Worm (Caenorhabditis elegans): ENCODE measurements around the gene sea-2.
A peak's percentile ranks its signal among the peaks of the same experiment; 100 is the strongest.

DNA sequence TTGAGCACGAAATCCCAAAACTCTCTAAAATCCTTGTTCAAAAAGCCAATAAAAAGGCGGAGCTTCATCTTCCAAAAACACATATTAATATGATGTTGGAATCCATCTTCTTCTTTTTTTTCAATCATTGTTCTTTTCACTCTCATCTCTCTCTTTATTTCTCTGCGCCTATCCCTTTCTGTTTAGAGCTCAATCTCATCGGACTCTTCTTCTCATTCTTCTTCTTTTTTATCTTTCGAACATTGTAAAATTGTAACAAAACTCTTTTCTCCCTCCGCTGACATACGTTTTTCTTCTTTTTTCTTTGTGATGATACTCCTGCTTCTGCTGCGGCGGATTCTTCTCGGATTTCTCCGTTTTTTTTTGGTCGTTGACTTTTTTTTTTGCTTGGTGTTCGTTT is 6.6 kb downstream of the sea-2 start:
- no peak for TF ChIP-seq jun-1 (tag; optimal IDR thresholded peaks at IDR 0.05)
- no peak for TF ChIP-seq snpc-1.2 (GFP tag; IDR thresholded peaks at IDR 0.05)
- no peak for TF ChIP-seq pha-4 (GFP tag; IDR thresholded peaks at IDR 0.05)
- TF ChIP-seq pha-4 (tag; optimal IDR thresholded peaks at IDR 0.05) = no peak
- no peak for TF ChIP-seq unc-130 (GFP tag; optimal IDR thresholded peaks at IDR 0.05)
- no peak for TF ChIP-seq snpc-4 (tag; optimal IDR thresholded peaks at IDR 0.05)
- TF ChIP-seq lin-15B (tag; optimal IDR thresholded peaks at IDR 0.05) = no peak
- peak; percentile 46 for TF ChIP-seq mep-1 (tag; optimal IDR thresholded peaks at IDR 0.05)
- TF ChIP-seq dmd-8 (GFP tag; IDR thresholded peaks at IDR 0.05) = no peak

Measured in whole organism, L4 larva.